Fruit fly (Drosophila melanogaster) whole organism, embryonic: ENCODE data around the gene Dhc62B.
A peak's percentile ranks its signal among the peaks of the same experiment; 100 is the strongest.

Experiments used
- Atf3 ChIP-seq: fragments of 200-800 bp; sonication (Bioruptor generic); optimal IDR thresholded peaks from 3 replicates; lab custom pipeline; 2016; ENCODE audit warnings: missing biosample characterization, missing genetic modification characterization
- B-H1 ChIP-seq: fragments of 200-800 bp; sonication (Bioruptor generic); IDR thresholded peaks from 3 replicates; pipeline ENCODE4 v1.3.6; 2022; ENCODE audit warnings: missing biosample characterization, missing genetic modification characterization
- CG10267 ChIP-seq: fragments of 200-800 bp; sonication (Bioruptor generic); optimal IDR thresholded peaks from 2 replicates; lab custom pipeline; 2018; ENCODE audit warnings: missing biosample characterization, mild to moderate bottlenecking, missing genetic modification characterization, moderate library complexity
- CG10274 ChIP-seq: fragments of 200-800 bp; sonication (Bioruptor generic); optimal IDR thresholded peaks from 3 replicates; lab custom pipeline; 2017; ENCODE audit warnings: missing biosample characterization, mild to moderate bottlenecking, missing genetic modification characterization
- CG10565 ChIP-seq: fragments of 200-800 bp; sonication (Bioruptor generic); optimal IDR thresholded peaks from 3 replicates; lab custom pipeline; 2016; ENCODE audit warnings: missing biosample characterization, mild to moderate bottlenecking, missing genetic modification characterization
- CG10654 ChIP-seq: fragments of 200-800 bp; sonication (Bioruptor generic); optimal IDR thresholded peaks from 2 replicates; lab custom pipeline; 2016; ENCODE audit warnings: missing biosample characterization, missing genetic modification characterization
- CG12769 ChIP-seq: fragments of 200-800 bp; sonication (Bioruptor generic); optimal IDR thresholded peaks from 2 replicates; lab custom pipeline; 2019; ENCODE audit warnings: missing biosample characterization, mild to moderate bottlenecking, missing genetic modification characterization, moderate library complexity
- CG14441 ChIP-seq: fragments of 200-800 bp; sonication (Bioruptor generic); IDR thresholded peaks from 2 replicates; pipeline ENCODE4 v1.3.6; 2022; ENCODE audit warnings: missing biosample characterization, missing genetic modification characterization
- CG14860 ChIP-seq: fragments of 200-800 bp; sonication (Bioruptor generic); IDR thresholded peaks from 3 replicates; pipeline ENCODE4 v1.3.6; 2022; ENCODE audit warnings: missing biosample characterization, missing genetic modification characterization; ENCODE audit not compliant: partially characterized antibody
- CG14965 ChIP-seq: fragments of 200-800 bp; sonication (Bioruptor generic); optimal IDR thresholded peaks from 2 replicates; lab custom pipeline; 2016; ENCODE audit warnings: missing biosample characterization, missing genetic modification characterization, borderline replicate concordance
- CG15696 ChIP-seq: fragments of 200-800 bp; sonication (Bioruptor generic); optimal IDR thresholded peaks from 2 replicates; lab custom pipeline; 2019; ENCODE audit warnings: missing biosample characterization, mild to moderate bottlenecking, missing genetic modification characterization, moderate library complexity
- CG17186 ChIP-seq: fragments of 200-800 bp; sonication (Bioruptor generic); optimal IDR thresholded peaks from 3 replicates; lab custom pipeline; 2017; ENCODE audit warnings: missing biosample characterization, missing genetic modification reagents, missing genetic modification characterization
- CG18764 ChIP-seq: fragments of 200-800 bp; sonication (Bioruptor generic); optimal IDR thresholded peaks from 3 replicates; lab custom pipeline; 2016; ENCODE audit warnings: missing biosample characterization, missing genetic modification characterization
- CG2678 ChIP-seq: fragments of 200-800 bp; sonication (Bioruptor generic); optimal IDR thresholded peaks from 3 replicates; lab custom pipeline; 2019; ENCODE audit warnings: missing biosample characterization, mild to moderate bottlenecking, missing genetic modification characterization, moderate library complexity
- CG31224 ChIP-seq: fragments of 200-800 bp; sonication (Bioruptor generic); IDR thresholded peaks from 2 replicates; pipeline ENCODE4 v1.3.6; 2022; ENCODE audit warnings: missing biosample characterization, missing genetic modification characterization
- CG33213 ChIP-seq: fragments of 200-800 bp; sonication (Bioruptor generic); optimal IDR thresholded peaks from 3 replicates; lab custom pipeline; 2016; ENCODE audit warnings: missing biosample characterization, missing genetic modification characterization
- CG3726 ChIP-seq: fragments of 200-800 bp; sonication (Bioruptor generic); IDR thresholded peaks from 3 replicates; pipeline ENCODE4, ENCODE4 v1.3.6; 2022; ENCODE audit warnings: missing biosample characterization, missing genetic modification characterization
- CG4424 ChIP-seq: fragments of 200-800 bp; sonication (Bioruptor generic); optimal IDR thresholded peaks from 3 replicates; lab custom pipeline; 2016; ENCODE audit warnings: missing biosample characterization, missing genetic modification characterization
- CG8924 ChIP-seq: fragments of 200-800 bp; optimal IDR thresholded peaks from 3 replicates; lab custom pipeline; 2019; ENCODE audit warnings: missing biosample characterization, mild to moderate bottlenecking, missing genetic modification characterization, moderate library complexity
- CG9876 ChIP-seq: fragments of 200-800 bp; sonication (Bioruptor generic); optimal IDR thresholded peaks from 2 replicates; lab custom pipeline; 2016; ENCODE audit warnings: missing biosample characterization, missing genetic modification characterization
- CTCF ChIP-seq: fragments of 200-800 bp; sonication (Bioruptor generic); optimal IDR thresholded peaks from 2 replicates; lab custom pipeline; 2017; ENCODE audit warnings: missing biosample characterization, mild to moderate bottlenecking, missing genetic modification characterization, moderate library complexity
- Deaf1 ChIP-seq: fragments of 200-800 bp; optimal IDR thresholded peaks from 3 replicates; lab custom pipeline; 2019; ENCODE audit warnings: missing biosample characterization, mild to moderate bottlenecking, missing genetic modification characterization, moderate library complexity
- Dref ChIP-seq: fragments of 200-800 bp; sonication (Bioruptor generic); IDR thresholded peaks from 2 replicates; pipeline ENCODE4 v1.3.6; 2022; ENCODE audit warnings: missing biosample characterization, missing genetic modification characterization
- E2f1 ChIP-seq: fragments of 200-800 bp; sonication (Bioruptor generic); IDR thresholded peaks from 2 replicates; pipeline ENCODE4 v1.3.6; 2022; ENCODE audit warnings: missing biosample characterization, missing genetic modification characterization
- Fer2 ChIP-seq: fragments of 200-800 bp; sonication (Bioruptor generic); optimal IDR thresholded peaks from 2 replicates; lab custom pipeline; 2018; ENCODE audit warnings: missing biosample characterization, mild to moderate bottlenecking, missing genetic modification characterization, moderate library complexity
- GATAe ChIP-seq: fragments of 200-800 bp; sonication (Bioruptor generic); conservative IDR thresholded peaks from 2 replicates; pipeline ENCODE4 v1.3.6; 2022; ENCODE audit warnings: missing biosample characterization, missing genetic modification characterization
- Hr3 ChIP-seq: fragments of 200-800 bp; sonication (Bioruptor generic); optimal IDR thresholded peaks from 3 replicates; lab custom pipeline; 2016; ENCODE audit warnings: missing biosample characterization, missing genetic modification characterization
- MBD-R2 ChIP-seq: fragments of 200-800 bp; sonication (Bioruptor generic); IDR thresholded peaks from 2 replicates; pipeline ENCODE4 v1.3.6; 2022; ENCODE audit warnings: missing biosample characterization, missing genetic modification characterization
- Sin3A ChIP-seq: fragments of >200 bp; optimal IDR thresholded peaks from 2 replicates; lab custom pipeline; 2018
- Sox102F ChIP-seq: fragments of 200-800 bp; sonication (Bioruptor generic); optimal IDR thresholded peaks from 2 replicates; lab custom pipeline; 2018; ENCODE audit warnings: missing biosample characterization, mild to moderate bottlenecking, missing genetic modification characterization, moderate library complexity
- TFAM ChIP-seq: fragments of 200-800 bp; sonication (Bioruptor generic); optimal IDR thresholded peaks from 2 replicates; lab custom pipeline; 2017; ENCODE audit warnings: missing biosample characterization, missing genetic modification characterization, inconsistent platforms
- Tbp ChIP-seq: fragments of >200 bp; optimal IDR thresholded peaks from 2 replicates; lab custom pipeline; 2018; ENCODE audit warnings: missing biosample characterization, missing genetic modification characterization
- abd-A ChIP-seq: fragments of 200-800 bp; sonication (Bioruptor generic); optimal IDR thresholded peaks from 3 replicates; lab custom pipeline; 2019; ENCODE audit warnings: missing biosample characterization, mild to moderate bottlenecking, missing genetic modification characterization, moderate library complexity
- amos ChIP-seq: fragments of 200-800 bp; sonication (Bioruptor generic); IDR thresholded peaks from 2 replicates; pipeline ENCODE4 v1.3.6; 2022; ENCODE audit warnings: missing biosample characterization, missing genetic modification characterization; ENCODE audit not compliant: partially characterized antibody
- bbx ChIP-seq: fragments of 200-800 bp; sonication (Bioruptor generic); IDR thresholded peaks from 2 replicates; pipeline ENCODE4 v1.3.6; 2022; ENCODE audit warnings: missing biosample characterization, missing genetic modification characterization; ENCODE audit not compliant: partially characterized antibody
- bigmax ChIP-seq: fragments of 200-800 bp; sonication (Bioruptor generic); optimal IDR thresholded peaks from 2 replicates; lab custom pipeline; 2018; ENCODE audit warnings: missing biosample characterization, mild to moderate bottlenecking, missing genetic modification characterization
- chinmo ChIP-seq: fragments of 200-800 bp; sonication (Bioruptor generic); IDR thresholded peaks from 4 replicates; pipeline ENCODE4 v1.3.6; 2022; ENCODE audit warnings: missing biosample characterization, missing genetic modification characterization; ENCODE audit not compliant: partially characterized antibody
- dimm ChIP-seq: fragments of 200-800 bp; sonication (Bioruptor generic); IDR thresholded peaks from 2 replicates; pipeline ENCODE4 v1.3.6; 2022; ENCODE audit warnings: missing biosample characterization, missing genetic modification characterization
- dm ChIP-seq: fragments of 200-800 bp; sonication (Bioruptor generic); optimal IDR thresholded peaks from 3 replicates; lab custom pipeline; 2016; ENCODE audit warnings: missing biosample characterization, missing genetic modification characterization
- dpn ChIP-seq, 2 experiments: fragments of 200-800 bp; sonication (Bioruptor generic); optimal IDR thresholded peaks; 3 replicates each; lab custom pipeline; 2016; ENCODE audit warnings: missing biosample characterization in 2 of 2, missing genetic modification characterization in 2 of 2
- eve ChIP-seq, 2 experiments: fragments of >200 bp; optimal IDR thresholded peaks; 2 replicates each; lab custom pipeline; 2017; ENCODE audit warnings: missing biosample characterization in 2 of 2, missing genetic modification characterization in 2 of 2
- gem ChIP-seq: fragments of 200-800 bp; sonication (Bioruptor generic); optimal IDR thresholded peaks from 2 replicates; lab custom pipeline; 2019; ENCODE audit warnings: missing biosample characterization, mild to moderate bottlenecking, missing genetic modification characterization, moderate library complexity
- gfzf ChIP-seq: fragments of 200-800 bp; sonication (Bioruptor generic); optimal IDR thresholded peaks from 2 replicates; lab custom pipeline; 2016; ENCODE audit warnings: missing biosample characterization, mild to moderate bottlenecking, missing genetic modification characterization, moderate library complexity
- hb ChIP-seq: fragments of 200-800 bp; sonication (Bioruptor generic); IDR thresholded peaks from 3 replicates; pipeline ENCODE4 v1.3.6; 2022; ENCODE audit warnings: missing biosample characterization, missing genetic modification characterization; ENCODE audit not compliant: partially characterized antibody
- inv ChIP-seq: fragments of 200-800 bp; sonication (Bioruptor generic); IDR thresholded peaks from 2 replicates; pipeline ENCODE4 v1.3.6; 2022; ENCODE audit warnings: missing biosample characterization, missing genetic modification characterization; ENCODE audit not compliant: partially characterized antibody
- jumu ChIP-seq: fragments of 200-800 bp; sonication (Bioruptor generic); optimal IDR thresholded peaks from 3 replicates; lab custom pipeline; 2016; ENCODE audit warnings: missing biosample characterization, missing genetic modification characterization
- maf-S ChIP-seq: fragments of 200-800 bp; sonication (Bioruptor generic); optimal IDR thresholded peaks from 2 replicates; lab custom pipeline; 2016; ENCODE audit warnings: missing biosample characterization, missing genetic modification characterization
- ranshi ChIP-seq: fragments of 200-800 bp; sonication (Bioruptor generic); IDR thresholded peaks from 2 replicates; pipeline ENCODE4 v1.3.6; 2022; ENCODE audit warnings: missing biosample characterization, missing genetic modification characterization
- unpg ChIP-seq: fragments of 200-800 bp; sonication (Bioruptor generic); optimal IDR thresholded peaks from 3 replicates; lab custom pipeline; 2018; ENCODE audit warnings: missing biosample characterization, mild to moderate bottlenecking, missing genetic modification characterization, moderate library complexity
- z ChIP-seq: fragments of 200-800 bp; sonication (Bioruptor generic); IDR thresholded peaks from 3 replicates; pipeline ENCODE4 v1.3.6; 2022; ENCODE audit warnings: missing biosample characterization, missing genetic modification characterization

The Dhc62B gene

dm6 chr3L:1794943-1795696 lies 23.6 kb upstream of the Dhc62B start, which contains the start of the genes alpha-Spec, dlt and Cdc37 (continued):
- peak; percentile 79 for TF ChIP-seq CG14860 (GFP tag; lab: Robert Waterston, UW)
- TF ChIP-seq MBD-R2 (GFP tag; lab: Robert Waterston, UW) = peak; percentile 29; the same call in 1 of the 2 replicates
- no peak for TF ChIP-seq ranshi (GFP tag; lab: Robert Waterston, UW)
- TF ChIP-seq CG33213 = peak; percentile 59
- TF ChIP-seq chinmo (GFP tag; lab: Robert Waterston, UW) = peak; percentile 88
- TF ChIP-seq maf-S (GFP tag; lab: Kevin White, UChicago) = no peak
- no peak for TF ChIP-seq dimm
- TF ChIP-seq E2f1 (GFP tag; lab: Robert Waterston, UW) = no peak
- TF ChIP-seq bigmax = no peak
- TF ChIP-seq Hr3 (GFP tag; lab: Kevin White, UChicago) = peak; percentile 5
- TF ChIP-seq Sin3A (lab: Kevin White, UChicago) = peak; percentile 80
- TF ChIP-seq gfzf (GFP tag; lab: Kevin White, UChicago) = peak; percentile 92
- peak; percentile 24 for TF ChIP-seq CG4424 (GFP tag; lab: Kevin White, UChicago)
- TF ChIP-seq eve (GFP tag; optimal IDR thresholded peaks at IDR 0.05; lab: Kevin White, UChicago) = no peak
- TF ChIP-seq amos (GFP tag; lab: Robert Waterston, UW) = peak; percentile 79
- no peak for TF ChIP-seq CG2678
- no peak for TF ChIP-seq B-H1
- TF ChIP-seq Dref (GFP tag; lab: Robert Waterston, UW) = peak; percentile 95
- no peak for TF ChIP-seq GATAe (GFP tag; lab: Robert Waterston, UW)
- TF ChIP-seq inv = peak; percentile 76
- TF ChIP-seq Fer2 (tag; lab: Kevin White, UChicago) = no peak
- no peak for TF ChIP-seq CG14965 (GFP tag; lab: Kevin White, UChicago)
- no peak for TF ChIP-seq z
- TF ChIP-seq abd-A = no peak
- no peak for TF ChIP-seq CG18764
- TF ChIP-seq hb (GFP tag; lab: Robert Waterston, UW) = peak; percentile 65
- no peak for TF ChIP-seq TFAM (GFP tag; lab: Kevin White, UChicago)
- peak; percentile 46 for TF ChIP-seq Deaf1
- no peak for TF ChIP-seq CG9876 (GFP tag; lab: Kevin White, UChicago)
- no peak for TF ChIP-seq Tbp
- no peak for TF ChIP-seq CG31224 (GFP tag; lab: Robert Waterston, UW)
- no peak for TF ChIP-seq unpg
- TF ChIP-seq CTCF (GFP tag; lab: Kevin White, UChicago) = peak; percentile 95
- no peak for TF ChIP-seq CG15696 (tag; lab: Kevin White, UChicago)
- TF ChIP-seq CG10267 (tag; lab: Kevin White, UChicago) = peak; percentile 79
- peak; percentile 60 for TF ChIP-seq bbx (GFP tag; lab: Robert Waterston, UW)
- no peak for TF ChIP-seq CG10565
- peak; percentile 22 for TF ChIP-seq CG8924
- no peak for TF ChIP-seq CG10654 (GFP tag; lab: Kevin White, UChicago)
- TF ChIP-seq jumu = no peak
- no peak for TF ChIP-seq CG12769
- TF ChIP-seq Atf3 = no peak
- no peak for TF ChIP-seq dm (GFP tag; lab: Kevin White, UChicago)
- TF ChIP-seq Sox102F (GFP tag; lab: Kevin White, UChicago) = no peak
- no peak for TF ChIP-seq CG10274 (GFP tag; lab: Kevin White, UChicago)
- TF ChIP-seq CG14441 (GFP tag; lab: Robert Waterston, UW) = no peak
- no peak for TF ChIP-seq CG3726
- TF ChIP-seq dpn (GFP tag; optimal IDR thresholded peaks at IDR 0.05; lab: Kevin White, UChicago) = peak in 1 of 2 experiments; percentile 21
- peak; percentile 77 for TF ChIP-seq CG17186
- TF ChIP-seq gem (tag; lab: Kevin White, UChicago) = no peak
